Fruit fly (Drosophila melanogaster): ENCODE measurements around the gene glec.

DNA sequence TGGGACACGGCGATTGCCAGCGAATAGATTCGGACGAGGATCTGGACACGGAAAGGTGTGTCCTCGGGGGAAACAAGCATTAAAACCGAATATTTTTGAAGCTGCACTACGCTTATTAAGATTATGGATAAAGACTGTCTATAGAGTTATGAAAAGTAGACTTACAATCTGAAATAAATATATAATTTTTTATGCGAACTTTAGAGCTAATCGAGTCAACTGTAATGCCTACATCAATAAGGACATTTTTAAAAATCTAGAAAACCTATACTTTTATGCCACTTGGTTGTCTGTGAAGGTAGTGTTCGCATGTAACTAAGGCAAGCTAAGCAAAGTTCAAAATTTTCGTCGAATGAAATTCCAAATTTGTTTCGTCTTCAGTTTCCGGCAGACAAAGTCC lies 17.4 kb upstream of the glec start, which contains the start of gene CG31178:
- TF ChIP-seq CG8478 (optimal IDR thresholded peaks at IDR 0.05) (no peak), CTCF (optimal IDR thresholded peaks at IDR 0.05) (no peak)
